Fruit fly (Drosophila melanogaster): ENCODE measurements around the gene APC7.
A peak's percentile ranks its signal among the peaks of the same experiment; 100 is the strongest.

Gene APC7

DNA sequence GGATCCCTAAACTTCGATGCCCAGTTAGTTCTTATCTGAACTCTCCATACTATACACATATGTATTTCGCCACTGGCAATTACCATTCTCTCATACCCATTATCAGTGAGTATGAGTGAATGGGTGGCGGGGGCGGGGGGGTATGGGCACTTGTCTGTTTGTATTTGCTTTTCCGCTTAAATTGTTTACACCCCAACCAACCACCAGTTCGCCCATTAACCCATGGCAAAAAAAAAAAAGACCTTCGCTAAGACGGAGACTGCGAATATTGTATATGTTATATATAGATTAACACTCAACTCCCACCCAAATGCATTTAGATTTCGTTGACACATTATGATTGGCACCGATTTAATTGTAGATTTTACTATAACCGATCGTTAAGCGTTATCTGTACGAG is 4.8 kb upstream of the APC7 start (continued):
- TF ChIP-seq zen2 (GFP tag; IDR thresholded peaks at IDR 0.05; ENCODE audit: partially characterized antibody) (no peak), Fer1 (GFP tag; optimal IDR thresholded peaks at IDR 0.05) (peak; percentile 44), hb (GFP tag; IDR thresholded peaks at IDR 0.05; ENCODE audit: partially characterized antibody) (no peak), ab (GFP tag; optimal IDR thresholded peaks at IDR 0.05) (no peak), gem (tag; optimal IDR thresholded peaks at IDR 0.05) (no peak), Awh (GFP tag; IDR thresholded peaks at IDR 0.05) (no peak), CG13296 (GFP tag; optimal IDR thresholded peaks at IDR 0.05) (peak; percentile 12), dmrt99B (tag; optimal IDR thresholded peaks at IDR 0.05) (no peak), CG7963 (GFP tag; IDR thresholded peaks at IDR 0.05; ENCODE audit: partially characterized antibody) (no peak), HLH4C (GFP tag; IDR thresholded peaks at IDR 0.05; ENCODE audit: partially characterized antibody) (no peak), stc (GFP tag; IDR thresholded peaks at IDR 0.05) (no peak), CG18476 (GFP tag; optimal IDR thresholded peaks at IDR 0.05) (no peak), danr (GFP tag; IDR thresholded peaks at IDR 0.05) (no peak), CG9437 (GFP tag; optimal IDR thresholded peaks at IDR 0.05) (no peak), CG10267 (tag; optimal IDR thresholded peaks at IDR 0.05) (no peak), CoRest (tag; optimal IDR thresholded peaks at IDR 0.05) (no peak), mam (GFP tag; optimal IDR thresholded peaks at IDR 0.05) (no peak), Adf1 (GFP tag; IDR thresholded peaks at IDR 0.05) (no peak), E2f2 (GFP tag; IDR thresholded peaks at IDR 0.05) (no peak), jumu (GFP tag; optimal IDR thresholded peaks at IDR 0.05) (no peak), CG11560 (tag; IDR thresholded peaks at IDR 0.05) (no peak), CG11695 (GFP tag; IDR thresholded peaks at IDR 0.05) (no peak), fd64A (GFP tag; optimal IDR thresholded peaks at IDR 0.05) (no peak), fd102C (GFP tag; optimal IDR thresholded peaks at IDR 0.05) (no peak), psq (GFP tag; optimal IDR thresholded peaks at IDR 0.05) (no peak), HmgD (GFP tag; optimal IDR thresholded peaks at IDR 0.05) (no peak), chif (GFP tag; optimal IDR thresholded peaks at IDR 0.05) (no peak), cg (GFP tag; optimal IDR thresholded peaks at IDR 0.05) (no peak), CG11504 (tag; optimal IDR thresholded peaks at IDR 0.05) (peak; percentile 1), vvl (GFP tag; IDR thresholded peaks at IDR 0.05) (0 out of 2 replicates have a peak, but pooled peaks have one; percentile 9), CG32532 (GFP tag; IDR thresholded peaks at IDR 0.05) (peak; percentile 29), gsb-n (tag; optimal IDR thresholded peaks at IDR 0.05) (no peak), CG16779 (GFP tag; IDR thresholded peaks at IDR 0.05) (0 out of 2 replicates have a peak, but pooled peaks have one; percentile 24), CG17568 (GFP tag; optimal IDR thresholded peaks at IDR 0.05) (no peak), CG6272 (GFP tag; IDR thresholded peaks at IDR 0.05) (no peak), dimm (GFP tag; IDR thresholded peaks at IDR 0.05) (no peak), Dfd (GFP tag; optimal IDR thresholded peaks at IDR 0.05) (no peak), CG7987 (GFP tag; optimal IDR thresholded peaks at IDR 0.05) (peak; percentile 56), Doc3 (GFP tag; IDR thresholded peaks at IDR 0.05; ENCODE audit: partially characterized antibody) (no peak), lbe (GFP tag; optimal IDR thresholded peaks at IDR 0.05) (no peak), mirr (GFP tag; optimal IDR thresholded peaks at IDR 0.05) (peak; percentile 19), vfl (GFP tag; optimal IDR thresholded peaks at IDR 0.05) (no peak), gro (GFP tag; optimal IDR thresholded peaks at IDR 0.05) (no peak), Pdp1 (GFP tag; optimal IDR thresholded peaks at IDR 0.05) (no peak), CG16863 (GFP tag; optimal IDR thresholded peaks at IDR 0.05) (no peak), ind (GFP tag; optimal IDR thresholded peaks at IDR 0.05) (no peak), aop (GFP tag; IDR thresholded peaks at IDR 0.05) (no peak), Scr (GFP tag; IDR thresholded peaks at IDR 0.05; ENCODE audit: partially characterized antibody) (no peak), CG2199 (GFP tag; IDR thresholded peaks at IDR 0.05) (no peak), her (GFP tag; optimal IDR thresholded peaks at IDR 0.05) (no peak), slou (GFP tag; optimal IDR thresholded peaks at IDR 0.05) (no peak), insv (GFP tag; optimal IDR thresholded peaks at IDR 0.05) (no peak)

Measured in whole organism, embryonic.